Fruit fly (Drosophila melanogaster) whole organism, embryonic: ENCODE measurements around the gene CG43131.

Experiments used
- Awh ChIP-seq: fragments of 200-800 bp; sonication (Bioruptor generic); IDR thresholded peaks from 2 replicates; pipeline ENCODE4, ENCODE4 v1.3.6; 2022; ENCODE audit warnings: missing biosample characterization, missing genetic modification characterization
- B-H1 ChIP-seq: fragments of 200-800 bp; sonication (Bioruptor generic); IDR thresholded peaks from 3 replicates; pipeline ENCODE4 v1.3.6; 2022; ENCODE audit warnings: missing biosample characterization, missing genetic modification characterization
- CG10366 ChIP-seq: fragments of 200-800 bp; sonication (Bioruptor generic); IDR thresholded peaks from 2 replicates; pipeline ENCODE4 v1.3.6; 2022; ENCODE audit warnings: missing biosample characterization, missing genetic modification characterization
- CG11456 ChIP-seq: fragments of 200-800 bp; sonication (Bioruptor generic); IDR thresholded peaks from 3 replicates; pipeline ENCODE4 v1.3.6; 2022; ENCODE audit warnings: missing biosample characterization, missing genetic modification characterization
- CG11695 ChIP-seq: fragments of 200-800 bp; sonication (Bioruptor generic); IDR thresholded peaks from 3 replicates; pipeline ENCODE4 v1.3.6; 2022; ENCODE audit warnings: missing biosample characterization, missing genetic modification characterization
- CG13894 ChIP-seq: fragments of 200-800 bp; sonication (Bioruptor generic); optimal IDR thresholded peaks from 3 replicates; lab custom pipeline; 2018; ENCODE audit warnings: missing biosample characterization, mild to moderate bottlenecking, missing genetic modification characterization, moderate library complexity
- CG14965 ChIP-seq: fragments of 200-800 bp; sonication (Bioruptor generic); optimal IDR thresholded peaks from 2 replicates; lab custom pipeline; 2016; ENCODE audit warnings: missing biosample characterization, missing genetic modification characterization, borderline replicate concordance
- CG15479 ChIP-seq: fragments of 200-800 bp; sonication (Bioruptor generic); optimal IDR thresholded peaks from 3 replicates; lab custom pipeline; 2019; ENCODE audit warnings: missing biosample characterization, mild to moderate bottlenecking, missing genetic modification characterization, moderate library complexity
- CG1792 ChIP-seq: fragments of 200-800 bp; sonication (Bioruptor generic); optimal IDR thresholded peaks from 2 replicates; lab custom pipeline; 2016; ENCODE audit warnings: missing biosample characterization, missing genetic modification characterization
- CG2120 ChIP-seq: fragments of 200-800 bp; sonication (Bioruptor generic); optimal IDR thresholded peaks from 3 replicates; lab custom pipeline; 2016; ENCODE audit warnings: missing biosample characterization, missing genetic modification characterization
- CG30020 ChIP-seq: fragments of 200-800 bp; optimal IDR thresholded peaks from 2 replicates; lab custom pipeline; 2019; ENCODE audit warnings: missing biosample characterization, mild to moderate bottlenecking, missing genetic modification characterization, moderate library complexity
- CG32772 ChIP-seq: fragments of 200-800 bp; sonication (Bioruptor generic); IDR thresholded peaks from 2 replicates; pipeline ENCODE4 v1.3.6; 2022; ENCODE audit warnings: missing biosample characterization, missing genetic modification characterization
- CG7745 ChIP-seq: fragments of 200-800 bp; sonication (Bioruptor generic); optimal IDR thresholded peaks from 2 replicates; lab custom pipeline; 2018; ENCODE audit warnings: missing biosample characterization, mild to moderate bottlenecking, missing genetic modification characterization, moderate library complexity
- CG7963 ChIP-seq: fragments of 200-800 bp; sonication (Bioruptor generic); IDR thresholded peaks from 3 replicates; pipeline ENCODE4 v1.3.6; 2022; ENCODE audit warnings: missing biosample characterization, missing genetic modification characterization; ENCODE audit not compliant: partially characterized antibody
- CG9609 ChIP-seq: fragments of 200-800 bp; sonication (Bioruptor generic); optimal IDR thresholded peaks from 3 replicates; lab custom pipeline; 2016; ENCODE audit warnings: missing biosample characterization, missing genetic modification characterization
- E2f1 ChIP-seq: fragments of 200-800 bp; sonication (Bioruptor generic); IDR thresholded peaks from 2 replicates; pipeline ENCODE4 v1.3.6; 2022; ENCODE audit warnings: missing biosample characterization, missing genetic modification characterization
- Ets65A ChIP-seq: fragments of 200-800 bp; sonication (Bioruptor generic); peaks from one replicate; lab custom pipeline; 2016; ENCODE audit warnings: missing biosample characterization, missing genetic modification characterization
- Hand ChIP-seq: fragments of 200-800 bp; sonication (Bioruptor generic); optimal IDR thresholded peaks from 2 replicates; lab custom pipeline; 2017; ENCODE audit warnings: mild to moderate bottlenecking, missing biosample characterization, missing genetic modification reagents, missing genetic modification characterization
- HmgZ ChIP-seq: fragments of 200-800 bp; sonication (Bioruptor generic); optimal IDR thresholded peaks from 2 replicates; lab custom pipeline; 2018; ENCODE audit warnings: missing biosample characterization, mild to moderate bottlenecking, missing genetic modification characterization
- Hr78 ChIP-seq, 2 experiments: fragments of 200-800 bp in 1 of 2; fragments of >200 bp in 1 of 2; sonication (Bioruptor generic) in 1 of 2; optimal IDR thresholded peaks; 2 replicates each; lab custom pipeline; 2017 to 2019; ENCODE audit warnings: missing biosample characterization in 2 of 2, missing genetic modification characterization in 2 of 2, mild to moderate bottlenecking in 1 of 2, moderate library complexity in 1 of 2
- Kr ChIP-seq: fragments of 200-800 bp; sonication (Bioruptor generic); optimal IDR thresholded peaks from 2 replicates; lab custom pipeline; 2017; ENCODE audit warnings: missing biosample characterization, mild to moderate bottlenecking, missing genetic modification characterization
- Lim3 ChIP-seq: fragments of 200-800 bp; sonication (Bioruptor generic); IDR thresholded peaks from 2 replicates; pipeline ENCODE4 v1.3.6; 2022; ENCODE audit warnings: missing biosample characterization, missing genetic modification characterization
- Mad ChIP-seq: fragments of 200-800 bp; sonication (Bioruptor generic); optimal IDR thresholded peaks from 2 replicates; lab custom pipeline; 2016; ENCODE audit warnings: missing biosample characterization, missing genetic modification characterization
- Meics ChIP-seq: fragments of 200-800 bp; sonication (Bioruptor generic); optimal IDR thresholded peaks from 2 replicates; lab custom pipeline; 2017; ENCODE audit warnings: missing biosample characterization, mild to moderate bottlenecking, missing genetic modification characterization
- Mes4 ChIP-seq: fragments of 200-800 bp; sonication (Bioruptor generic); optimal IDR thresholded peaks from 2 replicates; lab custom pipeline; 2016; ENCODE audit warnings: missing biosample characterization, missing genetic modification characterization
- Oli ChIP-seq: fragments of 200-800 bp; sonication (Bioruptor generic); optimal IDR thresholded peaks from 2 replicates; lab custom pipeline; 2018; ENCODE audit warnings: missing biosample characterization, mild to moderate bottlenecking, missing genetic modification characterization, moderate library complexity
- Pdp1 ChIP-seq, 2 experiments: fragments of 200-800 bp; sonication (Bioruptor generic); optimal IDR thresholded peaks; 3 replicates each; lab custom pipeline; 2016; ENCODE audit warnings: missing biosample characterization in 2 of 2, missing genetic modification characterization in 2 of 2, mild to moderate bottlenecking in 1 of 2, moderate library complexity in 1 of 2
- Poxn ChIP-seq: fragments of 200-800 bp; sonication (Bioruptor generic); IDR thresholded peaks from 2 replicates; pipeline ENCODE4 v1.3.6; 2022; ENCODE audit warnings: missing biosample characterization, missing genetic modification characterization
- Taf1 ChIP-seq: fragments of 200-800 bp; sonication (Bioruptor generic); IDR thresholded peaks from 2 replicates; pipeline ENCODE4 v1.3.6; 2022; ENCODE audit warnings: missing biosample characterization, missing genetic modification characterization
- Usf ChIP-seq: fragments of 200-800 bp; sonication (Bioruptor generic); optimal IDR thresholded peaks from 2 replicates; lab custom pipeline; 2017; ENCODE audit warnings: missing genotype, missing biosample characterization, missing genetic modification characterization
- ac ChIP-seq: fragments of 200-800 bp; sonication (Bioruptor generic); optimal IDR thresholded peaks from 3 replicates; lab custom pipeline; 2017; ENCODE audit warnings: missing biosample characterization, mild to moderate bottlenecking, missing genetic modification characterization
- amos ChIP-seq: fragments of 200-800 bp; sonication (Bioruptor generic); IDR thresholded peaks from 2 replicates; pipeline ENCODE4 v1.3.6; 2022; ENCODE audit warnings: missing biosample characterization, missing genetic modification characterization; ENCODE audit not compliant: partially characterized antibody
- bab2 ChIP-seq: fragments of 200-800 bp; sonication (Bioruptor generic); optimal IDR thresholded peaks from 2 replicates; lab custom pipeline; 2016; ENCODE audit warnings: missing biosample characterization, missing genetic modification characterization
- chm ChIP-seq: fragments of 200-800 bp; sonication (Bioruptor generic); IDR thresholded peaks from 2 replicates; pipeline ENCODE4 v1.3.6; 2022; ENCODE audit warnings: missing biosample characterization, missing genetic modification characterization
- corto ChIP-seq: fragments of 200-800 bp; sonication (Bioruptor generic); optimal IDR thresholded peaks from 2 replicates; lab custom pipeline; 2016; ENCODE audit warnings: missing biosample characterization, mild to moderate bottlenecking, missing genetic modification characterization, moderate library complexity
- emc ChIP-seq: fragments of 200-800 bp; sonication (Bioruptor generic); optimal IDR thresholded peaks from 2 replicates; lab custom pipeline; 2016; ENCODE audit warnings: missing biosample characterization, missing genetic modification characterization
- en ChIP-seq: fragments of 200-800 bp; sonication (Bioruptor generic); optimal IDR thresholded peaks from 2 replicates; lab custom pipeline; 2016; ENCODE audit warnings: missing biosample characterization, missing genetic modification characterization
- grn ChIP-seq: fragments of 200-800 bp; sonication (Bioruptor generic); optimal IDR thresholded peaks from 3 replicates; lab custom pipeline; 2017; ENCODE audit warnings: missing biosample characterization, missing genetic modification characterization
- gsb-n ChIP-seq: fragments of 200-800 bp; sonication (Bioruptor generic); optimal IDR thresholded peaks from 3 replicates; lab custom pipeline; 2018; ENCODE audit warnings: missing biosample characterization, mild to moderate bottlenecking, missing genetic modification characterization
- lab ChIP-seq: fragments of 200-800 bp; sonication (Bioruptor generic); optimal IDR thresholded peaks from 3 replicates; lab custom pipeline; 2017; ENCODE audit warnings: missing biosample characterization, missing genetic modification characterization, mild to moderate bottlenecking, moderate library complexity, missing genetic modification reagents
- mld ChIP-seq: fragments of 200-800 bp; sonication (Bioruptor generic); IDR thresholded peaks from 3 replicates; pipeline ENCODE4 v1.3.6; 2022; ENCODE audit warnings: missing biosample characterization, missing genetic modification characterization; ENCODE audit not compliant: partially characterized antibody
- oc ChIP-seq: fragments of 200-800 bp; sonication (Bioruptor generic); optimal IDR thresholded peaks from 2 replicates; lab custom pipeline; 2018; ENCODE audit warnings: missing biosample characterization, mild to moderate bottlenecking, missing genetic modification characterization, moderate library complexity
- phol ChIP-seq: fragments of 200-800 bp; sonication (Bioruptor generic); optimal IDR thresholded peaks from 3 replicates; lab custom pipeline; 2018; ENCODE audit warnings: missing biosample characterization, mild to moderate bottlenecking, missing genetic modification characterization, moderate library complexity
- repo ChIP-seq: fragments of 200-800 bp; sonication (Bioruptor generic); optimal IDR thresholded peaks from 2 replicates; lab custom pipeline; 2016; ENCODE audit warnings: missing biosample characterization, missing genetic modification characterization
- scrt ChIP-seq: fragments of 200-800 bp; sonication (Bioruptor generic); optimal IDR thresholded peaks from 2 replicates; lab custom pipeline; 2018; ENCODE audit warnings: missing biosample characterization, mild to moderate bottlenecking, missing genetic modification characterization, moderate library complexity
- tll ChIP-seq, 2 experiments: fragments of 200-800 bp in 1 of 2; fragments of >200 bp in 1 of 2; sonication (Bioruptor generic) in 1 of 2; optimal IDR thresholded peaks; 2 replicates each; lab custom pipeline; 2017 to 2019; ENCODE audit warnings: missing biosample characterization in 2 of 2, missing genetic modification characterization in 2 of 2, mild to moderate bottlenecking in 1 of 2, moderate library complexity in 1 of 2
- unpg ChIP-seq: fragments of 200-800 bp; sonication (Bioruptor generic); optimal IDR thresholded peaks from 3 replicates; lab custom pipeline; 2018; ENCODE audit warnings: missing biosample characterization, mild to moderate bottlenecking, missing genetic modification characterization, moderate library complexity
- zen ChIP-seq: fragments of 200-800 bp; sonication (Bioruptor generic); optimal IDR thresholded peaks from 3 replicates; lab custom pipeline; 2018; ENCODE audit warnings: missing biosample characterization, mild to moderate bottlenecking, missing genetic modification characterization, moderate library complexity

CG43131 gene

DNA sequence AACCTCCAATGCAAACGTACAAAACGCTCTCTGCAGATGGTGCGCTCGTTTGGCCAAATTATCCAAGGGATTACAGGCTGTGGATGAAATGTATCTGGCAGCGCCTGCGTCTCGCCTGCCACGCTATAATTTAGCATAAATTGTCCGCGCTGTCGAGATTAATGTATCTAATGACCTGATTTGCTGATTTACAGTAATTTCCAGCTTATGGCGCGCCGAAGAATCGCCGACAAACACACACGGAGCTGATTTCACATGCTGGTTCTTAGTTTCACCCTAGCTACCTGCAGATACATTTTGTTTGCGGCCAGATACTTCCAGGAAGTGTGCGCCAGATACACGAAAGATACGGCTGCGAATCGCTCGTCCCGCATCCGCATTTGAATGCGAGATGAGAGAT is 14.7 kb downstream of the CG43131 start:
- TF ChIP-seq Ets65A (GFP tag; lab: Kevin White, UChicago): peak; percentile 35
- peak; percentile 68 for TF ChIP-seq CG15479 (GFP tag; lab: Kevin White, UChicago)
- no peak for TF ChIP-seq bab2 (GFP tag; lab: Kevin White, UChicago)
- no peak for TF ChIP-seq CG11456 (GFP tag; lab: Robert Waterston, UW)
- TF ChIP-seq tll (GFP tag; optimal IDR thresholded peaks at IDR 0.05; lab: Kevin White, UChicago): peak in 1 of 2 experiments; percentile 53
- TF ChIP-seq oc: peak; percentile 19
- TF ChIP-seq zen (tag; lab: Kevin White, UChicago): peak; percentile 79
- TF ChIP-seq CG13894 (tag; lab: Kevin White, UChicago): no peak

- TF ChIP-seq grn (GFP tag; lab: Kevin White, UChicago) (no peak), Mad (GFP tag; lab: Kevin White, UChicago) (no peak), Lim3 (GFP tag; lab: Robert Waterston, UW) (no peak), gsb-n (tag; lab: Kevin White, UChicago) (no peak), amos (GFP tag; lab: Robert Waterston, UW) (no peak), chm (GFP tag; lab: Robert Waterston, UW) (no peak), CG30020 (tag; lab: Kevin White, UChicago) (no peak), corto (GFP tag; lab: Kevin White, UChicago) (no peak), en (GFP tag; lab: Kevin White, UChicago) (no peak), phol (tag; lab: Kevin White, UChicago) (no peak), CG7963 (GFP tag; lab: Robert Waterston, UW) (no peak), CG2120 (GFP tag; lab: Kevin White, UChicago) (no peak), CG10366 (no peak), zen (tag; lab: Kevin White, UChicago) (peak; percentile 9), ac (no peak), Usf (GFP tag; lab: Kevin White, UChicago) (no peak), emc (no peak), lab (GFP tag; lab: Kevin White, UChicago) (no peak), Hr78 (GFP tag; optimal IDR thresholded peaks at IDR 0.05; lab: Kevin White, UChicago) (no peak), Poxn (GFP tag; lab: Robert Waterston, UW) (no peak), Pdp1 (GFP tag; optimal IDR thresholded peaks at IDR 0.05; lab: Kevin White, UChicago) (no peak), E2f1 (GFP tag; lab: Robert Waterston, UW) (no peak), repo (GFP tag; lab: Kevin White, UChicago) (no peak), B-H1 (no peak), Meics (GFP tag; lab: Kevin White, UChicago) (no peak), mld (GFP tag; lab: Robert Waterston, UW) (no peak), CG7745 (peak; percentile 30), CG11695 (GFP tag; lab: Robert Waterston, UW) (no peak), Awh (GFP tag; lab: Robert Waterston, UW) (no peak), CG14965 (GFP tag; lab: Kevin White, UChicago) (no peak), CG1792 (GFP tag; lab: Kevin White, UChicago) (no peak), scrt (GFP tag; lab: Kevin White, UChicago) (no peak), Oli (no peak), CG9609 (GFP tag; lab: Kevin White, UChicago) (no peak), Hand (GFP tag; lab: Kevin White, UChicago) (no peak), CG32772 (no peak), tll (GFP tag; optimal IDR thresholded peaks at IDR 0.05; lab: Kevin White, UChicago) (peak in 1 of 2 experiments; percentile 65), Taf1 (GFP tag; lab: Robert Waterston, UW) (no peak), oc (peak; percentile 24), Mes4 (GFP tag; lab: Kevin White, UChicago) (no peak), CG15479 (GFP tag; lab: Kevin White, UChicago) (peak; percentile 47), Kr (GFP tag; lab: Kevin White, UChicago) (peak; percentile 39), unpg (no peak), HmgZ (tag; lab: Kevin White, UChicago) (no peak)
These were observed 18.7 kb downstream of the CG43131 start for dm6 chr3R:5090286-5090685.
